Worm (Caenorhabditis elegans): ENCODE data around the gene acbp-6.

DNA sequence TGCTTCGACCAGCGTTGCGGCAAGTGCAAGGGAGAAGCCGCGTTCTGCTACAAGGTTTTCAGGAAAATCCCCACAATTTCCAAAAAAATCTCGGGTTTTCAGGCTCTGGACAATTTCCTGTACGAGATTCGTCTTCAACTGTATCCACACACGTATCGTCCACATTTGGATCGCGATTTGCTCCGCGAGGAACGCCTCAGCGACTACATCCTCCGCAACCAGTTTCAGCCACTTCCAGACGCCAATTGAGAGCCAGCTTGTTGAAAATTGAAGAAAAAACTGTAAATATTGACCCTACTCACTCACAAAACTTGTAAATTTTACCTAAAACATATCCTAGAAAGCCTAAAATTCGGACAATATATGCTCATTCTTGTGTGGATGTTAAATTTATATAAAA is 8.7 kb downstream of the acbp-6 start:
- no peak for TF ChIP-seq flt-1 (GFP tag; IDR thresholded peaks at IDR 0.05)
- no peak for TF ChIP-seq hmbx-1 (tag; optimal IDR thresholded peaks at IDR 0.05)
